Comparison of ENCODE assay signal across 1 fruit fly cellular context in the genomic region with DNA sequence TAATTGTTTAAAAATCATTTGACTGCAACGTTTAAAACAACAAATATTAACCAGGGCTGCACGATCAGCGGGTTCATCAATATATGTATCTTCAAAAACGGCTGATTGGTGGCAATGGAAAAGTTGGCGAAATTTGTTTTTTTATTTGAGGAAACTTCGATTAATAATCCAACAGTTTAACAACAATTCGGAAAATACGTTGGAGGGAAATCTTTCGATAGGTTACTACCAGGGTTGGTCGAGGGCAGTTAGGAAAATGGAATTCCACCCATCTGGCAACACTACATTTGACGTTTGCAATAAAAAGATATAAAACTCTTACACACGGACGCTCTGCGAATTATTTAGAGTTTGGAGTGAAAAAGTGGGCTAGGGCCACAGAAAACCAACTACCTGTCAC.
A peak's percentile ranks its signal among the peaks of the same experiment; 100 is the strongest.
TF ChIP-seq lines count a peak whose summit lies in the region.

A gene (minus strand): TSS at position 217 of the 400 bp plus-strand sequence.
A gene (plus strand): TSS at position 275 of the 400 bp plus-strand sequence.

TF ChIP-seq in whole organism, embryonic, 481 proteins besides CTCF, POLR2A, EP300 and RAD21 (continued from another document and continues in another):
- TF ChIP-seq Bteb2 (GFP tag; optimal IDR thresholded peaks at IDR 0.05; lab: Kevin White, UChicago), result peak; percentile 41
- peak; percentile 59 for TF ChIP-seq CG9797 (GFP tag; optimal IDR thresholded peaks at IDR 0.05; lab: Kevin White, UChicago)
- peak; percentile 49 for TF ChIP-seq tin (GFP tag; optimal IDR thresholded peaks at IDR 0.05; lab: Kevin White, UChicago)
- TF ChIP-seq CG10565 (GFP tag; optimal IDR thresholded peaks at IDR 0.05; lab: Kevin White, UChicago), result no peak
- peak; percentile 62 for TF ChIP-seq Dp (GFP tag; optimal IDR thresholded peaks at IDR 0.05; lab: Kevin White, UChicago)
- TF ChIP-seq BEAF-32 (GFP tag; optimal IDR thresholded peaks at IDR 0.05; lab: Kevin White, UChicago), result peak; percentile 77
- peak; percentile 33 for TF ChIP-seq bcd (GFP tag; optimal IDR thresholded peaks at IDR 0.05; lab: Kevin White, UChicago)
- TF ChIP-seq CG6791 (GFP tag; IDR thresholded peaks at IDR 0.05; lab: Robert Waterston, UW; ENCODE audit: partially characterized antibody), result peak; percentile 49; the same call in 1 of the 3 replicates
- peak; percentile 19 for TF ChIP-seq CG18476 (GFP tag; optimal IDR thresholded peaks at IDR 0.05; lab: Kevin White, UChicago)
- TF ChIP-seq CG30020 (tag; optimal IDR thresholded peaks at IDR 0.05; lab: Kevin White, UChicago), result peak; percentile 79
- peak; percentile 30; the same call in 1 of the 2 replicates for TF ChIP-seq CG9215 (GFP tag; IDR thresholded peaks at IDR 0.05; lab: Robert Waterston, UW)
- peak; percentile 69; the same call in 1 of the 2 replicates for TF ChIP-seq E2f2 (GFP tag; IDR thresholded peaks at IDR 0.05; lab: Robert Waterston, UW)
- TF ChIP-seq pho (GFP tag; optimal IDR thresholded peaks at IDR 0.05; lab: Kevin White, UChicago), result peak; percentile 56
- TF ChIP-seq CG6689 (GFP tag; IDR thresholded peaks at IDR 0.05; lab: Robert Waterston, UW), result peak; percentile 55
- TF ChIP-seq Dip3 (GFP tag; optimal IDR thresholded peaks at IDR 0.05; lab: Kevin White, UChicago), result peak; percentile 46
- peak; percentile 48 for TF ChIP-seq Nf-YC (tag; optimal IDR thresholded peaks at IDR 0.05; lab: Kevin White, UChicago)
- peak; percentile 65 for TF ChIP-seq pnt (GFP tag; optimal IDR thresholded peaks at IDR 0.05; lab: Kevin White, UChicago)
- peak; percentile 38 for TF ChIP-seq CG8388 (GFP tag; optimal IDR thresholded peaks at IDR 0.05; lab: Kevin White, UChicago)
- TF ChIP-seq CG2712 (tag; optimal IDR thresholded peaks at IDR 0.05; lab: Kevin White, UChicago), result peak; percentile 60
- peak; percentile 20 for TF ChIP-seq CG4820 (GFP tag; optimal IDR thresholded peaks at IDR 0.05; lab: Kevin White, UChicago)
- TF ChIP-seq CG16813 (GFP tag; IDR thresholded peaks at IDR 0.05; lab: Robert Waterston, UW; ENCODE audit: partially characterized antibody), result peak; percentile 54; the same call in 2 of the 3 replicates
- no peak for TF ChIP-seq Max (GFP tag; optimal IDR thresholded peaks at IDR 0.05; lab: Kevin White, UChicago)
- no peak for TF ChIP-seq CG18599 (GFP tag; optimal IDR thresholded peaks at IDR 0.05; lab: Kevin White, UChicago)
- TF ChIP-seq CG7987 (GFP tag; optimal IDR thresholded peaks at IDR 0.05; lab: Kevin White, UChicago), result peak; percentile 38
- no peak for TF ChIP-seq pfk (GFP tag; optimal IDR thresholded peaks at IDR 0.05; lab: Kevin White, UChicago)
- peak; percentile 77 for TF ChIP-seq gro (GFP tag; optimal IDR thresholded peaks at IDR 0.05; lab: Kevin White, UChicago)
- peak; percentile 36 for TF ChIP-seq gcm (GFP tag; optimal IDR thresholded peaks at IDR 0.05; lab: Kevin White, UChicago)
- peak; percentile 34 for TF ChIP-seq kay (GFP tag; optimal IDR thresholded peaks at IDR 0.05; lab: Kevin White, UChicago)
- peak; percentile 12 for TF ChIP-seq maf-S (GFP tag; optimal IDR thresholded peaks at IDR 0.05; lab: Kevin White, UChicago)
- peak; percentile 69 for TF ChIP-seq CG12155 (GFP tag; optimal IDR thresholded peaks at IDR 0.05; lab: Kevin White, UChicago)
- peak; percentile 70 for TF ChIP-seq gfzf (GFP tag; optimal IDR thresholded peaks at IDR 0.05; lab: Kevin White, UChicago)
- peak; percentile 96 for TF ChIP-seq CG2116 (GFP tag; optimal IDR thresholded peaks at IDR 0.05; lab: Kevin White, UChicago)
- peak; percentile 60 for TF ChIP-seq sug (tag; optimal IDR thresholded peaks at IDR 0.05; lab: Kevin White, UChicago)
- peak; percentile 6 for TF ChIP-seq CG17385 (GFP tag; optimal IDR thresholded peaks at IDR 0.05; lab: Kevin White, UChicago)
- peak; percentile 54 for TF ChIP-seq CG9437 (GFP tag; optimal IDR thresholded peaks at IDR 0.05; lab: Kevin White, UChicago)
- TF ChIP-seq fd96Cb (tag; optimal IDR thresholded peaks at IDR 0.05; lab: Kevin White, UChicago), result peak; percentile 16
- TF ChIP-seq odd (GFP tag; optimal IDR thresholded peaks at IDR 0.05; lab: Kevin White, UChicago), result no peak
- peak; percentile 52 for TF ChIP-seq CG10543 (GFP tag; optimal IDR thresholded peaks at IDR 0.05; lab: Kevin White, UChicago)
- TF ChIP-seq CG34376 (GFP tag; optimal IDR thresholded peaks at IDR 0.05; lab: Kevin White, UChicago), result peak; percentile 46
- peak; percentile 61 for TF ChIP-seq knrl (GFP tag; IDR thresholded peaks at IDR 0.05; lab: Robert Waterston, UW; ENCODE audit: partially characterized antibody)
- peak; percentile 17 for TF ChIP-seq CG11723 (GFP tag; optimal IDR thresholded peaks at IDR 0.05; lab: Kevin White, UChicago)
- peak; percentile 48 for TF ChIP-seq ems (GFP tag; optimal IDR thresholded peaks at IDR 0.05; lab: Kevin White, UChicago)
- TF ChIP-seq hbn (GFP tag; IDR thresholded peaks at IDR 0.05; lab: Robert Waterston, UW; ENCODE audit: partially characterized antibody), result peak; percentile 55; the same call in 1 of the 2 replicates
- TF ChIP-seq CG8089 (GFP tag; optimal IDR thresholded peaks at IDR 0.05; lab: Kevin White, UChicago), result peak; percentile 61
- TF ChIP-seq Ssrp (tag; optimal IDR thresholded peaks at IDR 0.05; lab: Kevin White, UChicago), result peak; percentile 32
- peak; percentile 58 for TF ChIP-seq bab2 (GFP tag; optimal IDR thresholded peaks at IDR 0.05; lab: Kevin White, UChicago)
- TF ChIP-seq twi (tag; optimal IDR thresholded peaks at IDR 0.05; lab: Kevin White, UChicago), result peak; percentile 22
- TF ChIP-seq CG6854 (GFP tag; optimal IDR thresholded peaks at IDR 0.05; lab: Kevin White, UChicago), result no peak
- TF ChIP-seq CG32772 (GFP tag; IDR thresholded peaks at IDR 0.05; lab: Robert Waterston, UW), result 0 out of 2 replicates have a peak, but pooled peaks have one; percentile 18
- TF ChIP-seq CG3726 (GFP tag; IDR thresholded peaks at IDR 0.05; lab: Robert Waterston, UW), result no peak
- TF ChIP-seq chn (GFP tag; optimal IDR thresholded peaks at IDR 0.05; lab: Kevin White, UChicago), result peak; percentile 75
- peak; percentile 47 for TF ChIP-seq CG1792 (GFP tag; optimal IDR thresholded peaks at IDR 0.05; lab: Kevin White, UChicago)
- peak; percentile 65 for TF ChIP-seq nerfin-1 (tag; optimal IDR thresholded peaks at IDR 0.05; lab: Kevin White, UChicago)
- TF ChIP-seq CG6175 (GFP tag; IDR thresholded peaks at IDR 0.05; lab: Robert Waterston, UW), result no peak
- peak; percentile 40; the same call in 1 of the 2 replicates for TF ChIP-seq CG6272 (GFP tag; IDR thresholded peaks at IDR 0.05; lab: Robert Waterston, UW)
- peak; percentile 62 for TF ChIP-seq unc-4 (GFP tag; IDR thresholded peaks at IDR 0.05; lab: Robert Waterston, UW; ENCODE audit: partially characterized antibody)
- TF ChIP-seq CG14014 (GFP tag; IDR thresholded peaks at IDR 0.05; lab: Robert Waterston, UW), result peak; percentile 26; the same call in 1 of the 2 replicates
- TF ChIP-seq zfh2 (GFP tag; optimal IDR thresholded peaks at IDR 0.05; lab: Kevin White, UChicago), result peak; percentile 80
- no peak for TF ChIP-seq CG43689 (GFP tag; IDR thresholded peaks at IDR 0.05; lab: Robert Waterston, UW)
- TF ChIP-seq CG33213 (GFP tag; optimal IDR thresholded peaks at IDR 0.05; lab: Kevin White, UChicago), result peak; percentile 29
- TF ChIP-seq CG13894 (tag; optimal IDR thresholded peaks at IDR 0.05; lab: Kevin White, UChicago), result no peak
- no peak for TF ChIP-seq CG7372 (GFP tag; IDR thresholded peaks at IDR 0.05; lab: Robert Waterston, UW)
- peak; percentile 66 for TF ChIP-seq CG13775 (GFP tag; optimal IDR thresholded peaks at IDR 0.05; lab: Kevin White, UChicago)
- TF ChIP-seq Oli (tag; optimal IDR thresholded peaks at IDR 0.05; lab: Kevin White, UChicago), result no peak
- TF ChIP-seq Aef1 (GFP tag; IDR thresholded peaks at IDR 0.05; lab: Robert Waterston, UW), result peak; percentile 63
- peak; percentile 81 for TF ChIP-seq pzg (GFP tag; optimal IDR thresholded peaks at IDR 0.05; lab: Kevin White, UChicago)
- TF ChIP-seq insv (GFP tag; optimal IDR thresholded peaks at IDR 0.05; lab: Kevin White, UChicago), result peak in 1 of 2 experiments; percentile 38
- peak; percentile 37 for TF ChIP-seq CG1647 (GFP tag; optimal IDR thresholded peaks at IDR 0.05; lab: Kevin White, UChicago)
- TF ChIP-seq CG31388 (GFP tag; optimal IDR thresholded peaks at IDR 0.05; lab: Kevin White, UChicago), result no peak
- 0 out of 2 replicates have a peak, but pooled peaks have one; percentile 25 for TF ChIP-seq CG17328 (GFP tag; IDR thresholded peaks at IDR 0.05; lab: Robert Waterston, UW)
- peak; percentile 74 for TF ChIP-seq CG8924 (tag; optimal IDR thresholded peaks at IDR 0.05; lab: Kevin White, UChicago)
- peak; percentile 48 for TF ChIP-seq Dad (GFP tag; optimal IDR thresholded peaks at IDR 0.05; lab: Kevin White, UChicago)
- no peak; the same call in 1 of the 3 replicates for TF ChIP-seq CG17361 (GFP tag; IDR thresholded peaks at IDR 0.05; lab: Robert Waterston, UW)
- 0 out of 2 replicates have a peak, but pooled peaks have one; percentile 21 for TF ChIP-seq Bgb (GFP tag; IDR thresholded peaks at IDR 0.05; lab: Robert Waterston, UW; ENCODE audit: partially characterized antibody)
- no peak for TF ChIP-seq CG2875 (GFP tag; optimal IDR thresholded peaks at IDR 0.05; lab: Kevin White, UChicago)
- TF ChIP-seq disco-r (GFP tag; optimal IDR thresholded peaks at IDR 0.05; lab: Kevin White, UChicago), result peak; percentile 12
- TF ChIP-seq stwl (tag; optimal IDR thresholded peaks at IDR 0.05; lab: Kevin White, UChicago), result peak; percentile 65
- peak; percentile 65 for TF ChIP-seq amos (GFP tag; IDR thresholded peaks at IDR 0.05; lab: Robert Waterston, UW; ENCODE audit: partially characterized antibody)
- no peak for TF ChIP-seq CG5180 (GFP tag; optimal IDR thresholded peaks at IDR 0.05; lab: Kevin White, UChicago)
- no peak for TF ChIP-seq Rx (GFP tag; IDR thresholded peaks at IDR 0.05; lab: Robert Waterston, UW)
- peak; percentile 64 for TF ChIP-seq CG3847 (GFP tag; IDR thresholded peaks at IDR 0.05; lab: Robert Waterston, UW)
- TF ChIP-seq CG9727 (GFP tag; optimal IDR thresholded peaks at IDR 0.05; lab: Kevin White, UChicago), result peak; percentile 33
- TF ChIP-seq gsb (GFP tag; IDR thresholded peaks at IDR 0.05; lab: Robert Waterston, UW), result no peak
- peak; percentile 40 for TF ChIP-seq ERR (GFP tag; optimal IDR thresholded peaks at IDR 0.05; lab: Kevin White, UChicago)
- TF ChIP-seq Poxn (GFP tag; IDR thresholded peaks at IDR 0.05; lab: Robert Waterston, UW), result no peak
- TF ChIP-seq otp (GFP tag; IDR thresholded peaks at IDR 0.05; lab: Robert Waterston, UW), result 0 out of 3 replicates have a peak, but pooled peaks have one; percentile 38
- peak; percentile 58 for TF ChIP-seq CG10147 (GFP tag; optimal IDR thresholded peaks at IDR 0.05; lab: Kevin White, UChicago)
- TF ChIP-seq exex (tag; optimal IDR thresholded peaks at IDR 0.05; lab: Kevin White, UChicago), result no peak
- TF ChIP-seq Hsf (GFP tag; optimal IDR thresholded peaks at IDR 0.05; lab: Kevin White, UChicago), result peak; percentile 76
- peak; percentile 50 for TF ChIP-seq CG1602 (GFP tag; optimal IDR thresholded peaks at IDR 0.05; lab: Kevin White, UChicago)
- no peak for TF ChIP-seq CG12104 (GFP tag; optimal IDR thresholded peaks at IDR 0.05; lab: Kevin White, UChicago)
- 0 out of 4 replicates have a peak, but pooled peaks have one; percentile 46 for TF ChIP-seq Gug (GFP tag; IDR thresholded peaks at IDR 0.05; lab: Robert Waterston, UW)
- peak; percentile 41 for TF ChIP-seq CG33557 (GFP tag; optimal IDR thresholded peaks at IDR 0.05; lab: Kevin White, UChicago)
- peak; percentile 27 for TF ChIP-seq Mad (GFP tag; optimal IDR thresholded peaks at IDR 0.05; lab: Kevin White, UChicago)
- TF ChIP-seq CG11696 (GFP tag; IDR thresholded peaks at IDR 0.05; lab: Robert Waterston, UW), result no peak
- TF ChIP-seq ash1 (GFP tag; optimal IDR thresholded peaks at IDR 0.05; lab: Kevin White, UChicago), result no peak
- no peak for TF ChIP-seq CG15601 (tag; optimal IDR thresholded peaks at IDR 0.05; lab: Kevin White, UChicago)
- peak; percentile 47 for TF ChIP-seq az2 (GFP tag; optimal IDR thresholded peaks at IDR 0.05; lab: Kevin White, UChicago)
- TF ChIP-seq Sin3A (optimal IDR thresholded peaks at IDR 0.05; lab: Kevin White, UChicago), result peak; percentile 83
- TF ChIP-seq CG42726 (GFP tag; IDR thresholded peaks at IDR 0.05; lab: Robert Waterston, UW; ENCODE audit: partially characterized antibody), result 0 out of 2 replicates have a peak, but pooled peaks have one; percentile 18
- TF ChIP-seq Rfx (GFP tag; IDR thresholded peaks at IDR 0.05; lab: Robert Waterston, UW), result peak; percentile 66
- TF ChIP-seq br (optimal IDR thresholded peaks at IDR 0.05; lab: Kevin White, UChicago), result no peak
- TF ChIP-seq CG32532 (GFP tag; IDR thresholded peaks at IDR 0.05; lab: Robert Waterston, UW), result peak; percentile 56
- peak; percentile 67 for TF ChIP-seq Dref (GFP tag; IDR thresholded peaks at IDR 0.05; lab: Robert Waterston, UW)
- TF ChIP-seq Taf1 (GFP tag; IDR thresholded peaks at IDR 0.05; lab: Robert Waterston, UW), result no peak
- TF ChIP-seq crc (GFP tag; optimal IDR thresholded peaks at IDR 0.05; lab: Kevin White, UChicago), result peak; percentile 38
- TF ChIP-seq dysf (GFP tag; IDR thresholded peaks at IDR 0.05; lab: Robert Waterston, UW), result no peak
- peak; percentile 33; the same call in 1 of the 2 replicates for TF ChIP-seq CG14441 (GFP tag; IDR thresholded peaks at IDR 0.05; lab: Robert Waterston, UW)
- TF ChIP-seq CG12299 (tag; optimal IDR thresholded peaks at IDR 0.05; lab: Kevin White, UChicago), result peak; percentile 62
- no peak for TF ChIP-seq tap (tag; optimal IDR thresholded peaks at IDR 0.05; lab: Kevin White, UChicago)
- peak; percentile 74 for TF ChIP-seq CG15514 (GFP tag; optimal IDR thresholded peaks at IDR 0.05; lab: Kevin White, UChicago)
- TF ChIP-seq CG3281 (GFP tag; optimal IDR thresholded peaks at IDR 0.05; lab: Kevin White, UChicago), result peak; percentile 90
- TF ChIP-seq Spps (tag; optimal IDR thresholded peaks at IDR 0.05; lab: Kevin White, UChicago), result no peak
- TF ChIP-seq CG4617 (GFP tag; optimal IDR thresholded peaks at IDR 0.05; lab: Kevin White, UChicago; ENCODE audit: borderline replicate concordance), result peak; percentile 98
- peak; percentile 37 for TF ChIP-seq CG18764 (GFP tag; optimal IDR thresholded peaks at IDR 0.05; lab: Kevin White, UChicago)
- peak; percentile 10 for TF ChIP-seq CG7556 (GFP tag; optimal IDR thresholded peaks at IDR 0.05; lab: Kevin White, UChicago)
- peak; percentile 68 for TF ChIP-seq Scr (GFP tag; IDR thresholded peaks at IDR 0.05; lab: Robert Waterston, UW; ENCODE audit: partially characterized antibody)
- no peak for TF ChIP-seq CG6765 (GFP tag; optimal IDR thresholded peaks at IDR 0.05; lab: Kevin White, UChicago)
- peak; percentile 81 for TF ChIP-seq phol (tag; optimal IDR thresholded peaks at IDR 0.05; lab: Kevin White, UChicago)
- peak; percentile 92 for TF ChIP-seq Myb (GFP tag; optimal IDR thresholded peaks at IDR 0.05; lab: Kevin White, UChicago)
- no peak for TF ChIP-seq kah (GFP tag; optimal IDR thresholded peaks at IDR 0.05; lab: Kevin White, UChicago)
- TF ChIP-seq Hr3 (GFP tag; optimal IDR thresholded peaks at IDR 0.05; lab: Kevin White, UChicago), result peak; percentile 57
